Worm (Caenorhabditis elegans) whole organism, L1 larva: ENCODE results near the gene arc-1.

Experiments
- Y116A8C.19 ChIP-seq: sonication (generic microtip); optimal IDR thresholded peaks from 2 replicates; lab custom pipeline; 2016; ENCODE audit warnings: missing compliant biosample characterization, missing genetic modification characterization, borderline replicate concordance
- aly-2 ChIP-seq: fragments of 150-350 bp; optimal IDR thresholded peaks from 2 replicates; lab custom pipeline; 2014; ENCODE audit warnings: missing biosample characterization, missing genetic modification characterization
- nhr-12 ChIP-seq: sonication (generic microtip); optimal IDR thresholded peaks from 2 replicates; lab custom pipeline; 2017; ENCODE audit warnings: missing biosample characterization, missing genetic modification characterization
- tbx-2 ChIP-seq: sonication (generic microtip); optimal IDR thresholded peaks from 2 replicates; lab custom pipeline; 2016; ENCODE audit warnings: missing genetic modification characterization, missing compliant biosample characterization
- zag-1 ChIP-seq: fragments of 150-350 bp; optimal IDR thresholded peaks from 2 replicates; lab custom pipeline; 2014; ENCODE audit warnings: missing biosample characterization, missing genetic modification characterization

DNA sequence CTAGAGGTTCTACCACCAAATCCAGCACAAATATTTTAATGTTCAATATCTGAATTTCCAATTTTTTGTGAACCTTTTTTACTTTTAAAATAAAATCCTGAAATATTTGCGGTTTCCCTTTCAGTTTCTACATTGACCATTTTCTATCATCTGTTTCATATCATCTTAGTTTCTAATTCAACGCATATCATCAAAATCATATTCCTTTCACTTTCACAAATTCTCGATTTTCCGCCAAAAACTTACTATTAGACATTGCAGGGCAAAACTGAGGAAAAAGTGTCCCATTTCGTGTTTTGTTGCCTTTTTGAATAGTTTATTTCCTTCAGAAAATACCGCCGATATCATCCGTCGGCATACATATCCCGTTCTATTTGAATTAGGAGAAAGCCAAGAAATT is 50.3 kb downstream of the arc-1 start:
- TF ChIP-seq tbx-2 = no peak
- TF ChIP-seq Y116A8C.19 = no peak
- TF ChIP-seq aly-2 (tag; lab: Kevin White, UChicago) = no peak
- no peak for TF ChIP-seq nhr-12
- TF ChIP-seq zag-1 (tag; lab: Kevin White, UChicago) = no peak
